Fruit fly (Drosophila melanogaster): ENCODE measurements around the gene gammaTub23C.

Gene gammaTub23C

dm6 chr2L:2972439-2972936 lies at the start of gene gammaTub23C, which contains the start of gene Rrp1 (continued):
- peak; percentile 46 for TF ChIP-seq fd64A (GFP tag; optimal IDR thresholded peaks at IDR 0.05)
- 0 out of 2 replicates have a peak, but pooled peaks have one; percentile 21 for TF ChIP-seq CG43689 (GFP tag; IDR thresholded peaks at IDR 0.05)
- peak; percentile 87 for TF ChIP-seq CG15011 (GFP tag; optimal IDR thresholded peaks at IDR 0.05)
- TF ChIP-seq CG6254 (GFP tag; optimal IDR thresholded peaks at IDR 0.05): peak; percentile 77
- TF ChIP-seq btn (GFP tag; optimal IDR thresholded peaks at IDR 0.05): no peak
- TF ChIP-seq fru (optimal IDR thresholded peaks at IDR 0.05): no peak
- peak; percentile 42; the same call in 1 of the 2 replicates for TF ChIP-seq stc (GFP tag; IDR thresholded peaks at IDR 0.05)
- 0 out of 2 replicates have a peak, but pooled peaks have one; percentile 17 for TF ChIP-seq toy (GFP tag; IDR thresholded peaks at IDR 0.05)
- peak; percentile 37 for TF ChIP-seq Ets97D (GFP tag; optimal IDR thresholded peaks at IDR 0.05)
- peak; percentile 61 for TF ChIP-seq salm (tag; optimal IDR thresholded peaks at IDR 0.05)
- peak; percentile 89 for TF ChIP-seq CG10979 (tag; optimal IDR thresholded peaks at IDR 0.05)
- TF ChIP-seq CG17612 (GFP tag; IDR thresholded peaks at IDR 0.05): peak; percentile 25; the same call in 1 of the 2 replicates
- peak; percentile 84 for TF ChIP-seq CG4617 (GFP tag; optimal IDR thresholded peaks at IDR 0.05; ENCODE audit: borderline replicate concordance)
- no peak; the same call in 1 of the 2 replicates for TF ChIP-seq Adf1 (GFP tag; IDR thresholded peaks at IDR 0.05)
- peak; percentile 16 for TF ChIP-seq en (GFP tag; optimal IDR thresholded peaks at IDR 0.05)
- TF ChIP-seq CG34224 (GFP tag; IDR thresholded peaks at IDR 0.05; ENCODE audit: partially characterized antibody): no peak
- peak; percentile 57 for TF ChIP-seq jumu (GFP tag; optimal IDR thresholded peaks at IDR 0.05)
- TF ChIP-seq wek (GFP tag; optimal IDR thresholded peaks at IDR 0.05): no peak
- TF ChIP-seq chif (GFP tag; optimal IDR thresholded peaks at IDR 0.05): peak; percentile 48 to 81
- TF ChIP-seq Hmx (GFP tag; optimal IDR thresholded peaks at IDR 0.05): peak; percentile 63
- TF ChIP-seq CG15514 (GFP tag; optimal IDR thresholded peaks at IDR 0.05): peak; percentile 72
- TF ChIP-seq bowl (GFP tag; IDR thresholded peaks at IDR 0.05): no peak
- peak; percentile 86 for TF ChIP-seq gcm (GFP tag; optimal IDR thresholded peaks at IDR 0.05)
- TF ChIP-seq HmgZ (tag; optimal IDR thresholded peaks at IDR 0.05): peak; percentile 78
- TF ChIP-seq pzg (GFP tag; optimal IDR thresholded peaks at IDR 0.05): peak; percentile 35
- peak; percentile 79 for TF ChIP-seq E2f1 (GFP tag; IDR thresholded peaks at IDR 0.05)
- no peak for TF ChIP-seq CG42726 (GFP tag; IDR thresholded peaks at IDR 0.05; ENCODE audit: partially characterized antibody)
- no peak for TF ChIP-seq Neu2 (GFP tag; optimal IDR thresholded peaks at IDR 0.05; ENCODE audit: borderline replicate concordance)
- peak; percentile 94 for TF ChIP-seq CG7556 (GFP tag; optimal IDR thresholded peaks at IDR 0.05)
- peak; percentile 72 for TF ChIP-seq Dad (GFP tag; optimal IDR thresholded peaks at IDR 0.05)
- peak; percentile 83 for TF ChIP-seq Dbx (GFP tag; IDR thresholded peaks at IDR 0.05)
- peak; percentile 89 for TF ChIP-seq CG8388 (GFP tag; optimal IDR thresholded peaks at IDR 0.05)
- peak; percentile 62 for TF ChIP-seq slp2 (GFP tag; optimal IDR thresholded peaks at IDR 0.05)
- TF ChIP-seq CG3847 (GFP tag; IDR thresholded peaks at IDR 0.05): peak; percentile 89
- peak; percentile 66 for TF ChIP-seq CG11247 (GFP tag; IDR thresholded peaks at IDR 0.05)
- peak; percentile 68 for TF ChIP-seq CG8359 (GFP tag; optimal IDR thresholded peaks at IDR 0.05; ENCODE audit: borderline replicate concordance)
- TF ChIP-seq CHES-1-like (GFP tag; optimal IDR thresholded peaks at IDR 0.05): peak; percentile 78
- peak; percentile 88 for TF ChIP-seq CG32772 (GFP tag; IDR thresholded peaks at IDR 0.05)
- TF ChIP-seq nerfin-2 (GFP tag; IDR thresholded peaks at IDR 0.05; ENCODE audit: partially characterized antibody): no peak
- peak in 1 of 2 experiments; percentile 56 for TF ChIP-seq Dfd (GFP tag; optimal IDR thresholded peaks at IDR 0.05)
- TF ChIP-seq sqz (GFP tag; optimal IDR thresholded peaks at IDR 0.05): no peak
- TF ChIP-seq zen (tag; optimal IDR thresholded peaks at IDR 0.05): peak; percentile 81
- TF ChIP-seq HLH3B (GFP tag; IDR thresholded peaks at IDR 0.05): peak; percentile 80
- TF ChIP-seq Hr3 (GFP tag; optimal IDR thresholded peaks at IDR 0.05): peak; percentile 94
- TF ChIP-seq hth (optimal IDR thresholded peaks at IDR 0.05): no peak
- TF ChIP-seq lbe (GFP tag; optimal IDR thresholded peaks at IDR 0.05): peak; percentile 75
- TF ChIP-seq CG4282 (GFP tag; optimal IDR thresholded peaks at IDR 0.05): no peak
- TF ChIP-seq NfI (GFP tag; optimal IDR thresholded peaks at IDR 0.05): peak; percentile 90
- peak; percentile 50 for TF ChIP-seq gro (GFP tag; optimal IDR thresholded peaks at IDR 0.05)
- peak; percentile 79; the same call in 1 of the 2 replicates for TF ChIP-seq CG6272 (GFP tag; IDR thresholded peaks at IDR 0.05)
- TF ChIP-seq Camta (GFP tag; optimal IDR thresholded peaks at IDR 0.05): peak; percentile 67
